Worm (Caenorhabditis elegans) whole organism, L4 larva: Measurements from ENCODE around the gene unc-71.

ENCODE experiments used
- aly-2 ChIP-seq: sonication (generic microtip); optimal IDR thresholded peaks from 2 replicates; lab custom pipeline; 2018; ENCODE audit warnings: missing biosample characterization, missing genetic modification characterization
- ceh-20 ChIP-seq: fragments of 200-800 bp; sonication (Bioruptor generic); IDR thresholded peaks from 2 replicates; pipeline ENCODE4 v1.3.6; 2022; ENCODE audit warnings: missing genetic modification reagents, missing genetic modification characterization, missing compliant biosample characterization
- lin-39 ChIP-seq: fragments of 150-350 bp; optimal IDR thresholded peaks from 2 replicates; lab custom pipeline; 2014; ENCODE audit warnings: missing biosample characterization, missing genetic modification reagents, missing genetic modification characterization
- madf-5 ChIP-seq, 2 experiments: fragments of 200-800 bp; sonication (Bioruptor generic); IDR thresholded peaks; 2 replicates each; pipeline ENCODE4 v1.3.6; 2022; ENCODE audit warnings: missing compliant biosample characterization in 2 of 2, missing genetic modification characterization in 2 of 2
- mep-1 ChIP-seq: fragments of 150-350 bp; sonication (generic microtip); optimal IDR thresholded peaks from 3 replicates; lab custom pipeline; 2014; ENCODE audit warnings: missing biosample characterization, missing genetic modification characterization
- mxl-3 ChIP-seq: fragments of 200-800 bp; sonication (Bioruptor generic); optimal IDR thresholded peaks from 2 replicates; lab custom pipeline; 2018; ENCODE audit warnings: mild to moderate bottlenecking, missing genetic modification characterization, missing compliant biosample characterization
- nhr-11 ChIP-seq: fragments of 150-350 bp; optimal IDR thresholded peaks from 2 replicates; lab custom pipeline; 2014; ENCODE audit warnings: missing biosample characterization, missing genetic modification characterization
- pha-4 ChIP-seq, 2 experiments: fragments of 150-350 bp in 1 of 2; fragments of 200-800 bp in 1 of 2; sonication (Bioruptor generic) in 1 of 2; IDR thresholded peaks in 1 of 2; optimal IDR thresholded peaks in 1 of 2; 2 replicates each; pipeline versions ENCODE4 v1.3.6 to Lab custom; 2014 to 2022; ENCODE audit warnings: missing genetic modification characterization in 2 of 2, missing genetic modification reagents in 2 of 2, missing biosample characterization in 1 of 2, missing compliant biosample characterization in 1 of 2
- pqm-1 ChIP-seq: sonication (generic microtip); optimal IDR thresholded peaks from 2 replicates; lab custom pipeline; 2017; ENCODE audit warnings: missing biosample characterization, missing genetic modification characterization
- skn-1 ChIP-seq: fragments of 150-350 bp; optimal IDR thresholded peaks from 2 replicates; lab custom pipeline; 2014; ENCODE audit warnings: missing biosample characterization, missing genetic modification characterization
- snpc-1.2 ChIP-seq: fragments of 200-800 bp; sonication (Bioruptor generic); IDR thresholded peaks from 2 replicates; pipeline ENCODE4 v1.3.6; 2022; ENCODE audit warnings: missing genetic modification reagents, missing genetic modification characterization, missing compliant biosample characterization
- unc-62 ChIP-seq, 3 experiments: fragments of 150-350 bp in 1 of 3; sonication (generic microtip); optimal IDR thresholded peaks in 2 of 3; peaks in 1 of 3; 1 replicate in 1 of 3; 2 replicates in 2 of 3; lab custom pipeline; 2014 to 2017; ENCODE audit warnings: missing biosample characterization in 3 of 3, missing genetic modification characterization in 3 of 3, missing genetic modification reagents in 3 of 3, missing genotype in 1 of 3

ce11 chrIII:12894207-12894606, 2.7 kb upstream of the unc-71 start:
- TF ChIP-seq skn-1 (tag; lab: Kevin White, UChicago) (no peak), pha-4 (GFP tag; IDR thresholded peaks at IDR 0.05; lab: Robert Waterston, UW) (no peak), pha-4 (tag; optimal IDR thresholded peaks at IDR 0.05; lab: Kevin White, UChicago) (no peak), pqm-1 (tag; lab: Kevin White, UChicago) (no peak), mep-1 (tag; lab: Kevin White, UChicago) (no peak), unc-62 (GFP tag; optimal IDR thresholded peaks at IDR 0.05 in 1 of 2; lab: Kevin White, UChicago) (peak in 1 of 2 experiments; percentile 50), unc-62 (tag; optimal IDR thresholded peaks at IDR 0.05; lab: Kevin White, UChicago) (no peak), ceh-20 (no peak), nhr-11 (no peak), snpc-1.2 (GFP tag; lab: Robert Waterston, UW) (no peak), madf-5 (GFP tag; IDR thresholded peaks at IDR 0.05; lab: Robert Waterston, UW) (no peak), mxl-3 (no peak), aly-2 (tag; lab: Kevin White, UChicago) (no peak), lin-39 (tag; lab: Kevin White, UChicago) (no peak)
